Worm (Caenorhabditis elegans): ENCODE results near the gene F07D3.3.

DNA sequence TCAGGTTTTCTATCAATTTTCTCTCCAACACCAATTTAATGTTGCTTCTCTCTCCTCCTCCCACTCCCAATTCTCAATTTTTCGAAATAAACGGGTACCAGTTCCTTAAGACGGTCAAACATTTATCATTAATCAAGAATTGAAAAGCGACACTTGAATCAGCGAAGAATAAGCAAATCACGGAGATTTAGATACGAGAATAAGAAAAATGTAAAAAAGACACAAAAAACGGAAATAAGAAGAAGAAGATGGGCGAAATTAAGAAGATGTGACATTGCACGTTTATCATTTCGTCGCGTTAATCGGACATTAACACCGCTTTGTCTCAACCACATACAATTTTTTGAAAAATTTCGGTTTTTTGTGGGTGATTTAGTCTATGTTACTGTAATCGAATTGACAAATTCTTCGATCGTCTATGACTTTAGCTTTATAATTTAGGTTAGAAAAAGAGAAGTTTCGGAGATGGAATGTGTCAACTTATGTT lies 42.0 kb upstream of the F07D3.3 start, which contains the start of gene haao-1:
- TF ChIP-seq nhr-6 (tag; optimal IDR thresholded peaks at IDR 0.05) = no peak
- no peak for TF ChIP-seq fos-1 (tag; optimal IDR thresholded peaks at IDR 0.05)
- TF ChIP-seq ama-1 (optimal IDR thresholded peaks at IDR 0.05) = no peak
- TF ChIP-seq elt-1 (tag; optimal IDR thresholded peaks at IDR 0.05) = no peak
- TF ChIP-seq nhr-77 (tag; optimal IDR thresholded peaks at IDR 0.05) = no peak
- TF ChIP-seq skn-1 (tag; optimal IDR thresholded peaks at IDR 0.05) = no peak
- TF ChIP-seq unc-39 (tag; optimal IDR thresholded peaks at IDR 0.05) = no peak
- no peak for TF ChIP-seq ceh-82 (tag; optimal IDR thresholded peaks at IDR 0.05)
- TF ChIP-seq elt-3 (tag; optimal IDR thresholded peaks at IDR 0.05) = no peak
- TF ChIP-seq nhr-23 (tag; optimal IDR thresholded peaks at IDR 0.05) = no peak
- TF ChIP-seq snpc-4 (tag; optimal IDR thresholded peaks at IDR 0.05) = no peak
- TF ChIP-seq nhr-11 (tag; optimal IDR thresholded peaks at IDR 0.05) = no peak
- no peak for TF ChIP-seq sem-4 (tag; optimal IDR thresholded peaks at IDR 0.05)

All from whole organism, L2 larva.